Worm (Caenorhabditis elegans) whole organism, L4 larva: ENCODE data around the gene ins-22.

Experiments used
- F26F4.8 ChIP-seq: fragments of 200-800 bp; sonication (Bioruptor generic); conservative IDR thresholded peaks from 2 replicates; pipeline ENCODE4 v1.3.6; 2022; ENCODE audit warnings: missing genetic modification characterization, missing compliant biosample characterization
- F49E8.2 ChIP-seq: sonication (generic microtip); optimal IDR thresholded peaks from 2 replicates; lab custom pipeline; 2016; ENCODE audit warnings: missing compliant biosample characterization, mild to moderate bottlenecking, missing genetic modification characterization, borderline replicate concordance
- R02D3.7 ChIP-seq: fragments of 150-350 bp; sonication (generic microtip); optimal IDR thresholded peaks from 3 replicates; lab custom pipeline; 2014; ENCODE audit warnings: missing biosample characterization, missing genetic modification characterization
- T26A8.4 ChIP-seq: fragments of 200-800 bp; sonication (Bioruptor generic); IDR thresholded peaks from 2 replicates; pipeline ENCODE4 v1.3.6; 2022; ENCODE audit warnings: missing genetic modification characterization, missing compliant biosample characterization
- Y75B8A.6 ChIP-seq: fragments of 200-800 bp; sonication (Bioruptor generic); IDR thresholded peaks from 2 replicates; pipeline ENCODE4 v1.3.6; 2022; ENCODE audit warnings: missing genetic modification reagents, missing genetic modification characterization, missing compliant biosample characterization
- ZK337.2 ChIP-seq: fragments of 200-800 bp; sonication (Bioruptor generic); IDR thresholded peaks from 2 replicates; pipeline ENCODE4 v1.3.6; 2022; ENCODE audit warnings: missing genetic modification reagents, missing genetic modification characterization, missing compliant biosample characterization
- aha-1 ChIP-seq: fragments of 150-350 bp; peaks from one replicate; lab custom pipeline; 2014; ENCODE audit warnings: missing biosample characterization, missing genetic modification characterization
- aly-2 ChIP-seq: sonication (generic microtip); optimal IDR thresholded peaks from 2 replicates; lab custom pipeline; 2018; ENCODE audit warnings: missing biosample characterization, missing genetic modification characterization
- ceh-20 ChIP-seq: fragments of 200-800 bp; sonication (Bioruptor generic); IDR thresholded peaks from 2 replicates; pipeline ENCODE4 v1.3.6; 2022; ENCODE audit warnings: missing genetic modification reagents, missing genetic modification characterization, missing compliant biosample characterization
- cey-2 ChIP-seq: sonication (generic microtip); optimal IDR thresholded peaks from 3 replicates; lab custom pipeline; 2017; ENCODE audit warnings: missing genetic modification characterization, mild to moderate bottlenecking, missing compliant biosample characterization, antibody characterized with exemption, borderline replicate concordance; ENCODE audit not compliant: insufficient read depth
- ctbp-1 ChIP-seq: fragments of 200-800 bp; sonication (Bioruptor generic); IDR thresholded peaks from 2 replicates; pipeline ENCODE4 v1.3.6; 2022; ENCODE audit warnings: missing genetic modification reagents, missing genetic modification characterization, missing compliant biosample characterization
- daf-16 ChIP-seq, 3 experiments: sonication (generic microtip); optimal IDR thresholded peaks; 2 replicates each; lab custom pipeline; 2016 to 2017; ENCODE audit warnings: missing genetic modification characterization in 3 of 3, missing genetic modification reagents in 3 of 3, mild to moderate bottlenecking in 2 of 3, missing compliant biosample characterization in 2 of 3, missing biosample characterization in 1 of 3, moderate library complexity in 1 of 3
- dmd-8 ChIP-seq: fragments of 200-800 bp; sonication (Bioruptor generic); IDR thresholded peaks from 2 replicates; pipeline ENCODE4 v1.3.6; 2022; ENCODE audit warnings: missing genetic modification characterization, missing compliant biosample characterization
- duxl-1 ChIP-seq: sonication (generic microtip); optimal IDR thresholded peaks from 2 replicates; lab custom pipeline; 2016; ENCODE audit warnings: mild to moderate bottlenecking, missing genetic modification characterization, moderate library complexity, missing compliant biosample characterization; ENCODE audit not compliant: poor library complexity
- fkh-10 ChIP-seq: fragments of 150-350 bp; optimal IDR thresholded peaks from 2 replicates; lab custom pipeline; 2014; ENCODE audit warnings: missing biosample characterization, missing genetic modification reagents, missing genetic modification characterization
- fos-1 ChIP-seq: fragments of 150-350 bp; optimal IDR thresholded peaks from 2 replicates; lab custom pipeline; 2014; ENCODE audit warnings: missing biosample characterization, missing genetic modification characterization
- hif-1 ChIP-seq, 2 experiments: sonication (generic microtip); optimal IDR thresholded peaks; 2 replicates each; lab custom pipeline; 2016 to 2017; ENCODE audit warnings: missing compliant biosample characterization in 2 of 2, missing genetic modification characterization in 2 of 2, missing genetic modification reagents in 2 of 2, missing genotype in 2 of 2, mild to moderate bottlenecking in 1 of 2
- hlh-30 ChIP-seq: sonication (generic microtip); optimal IDR thresholded peaks from 2 replicates; lab custom pipeline; 2017; ENCODE audit warnings: antibody characterized with exemption, mild to moderate bottlenecking, missing genetic modification characterization, missing compliant biosample characterization; ENCODE audit not compliant: insufficient read depth
- lim-7 ChIP-seq: fragments of 200-800 bp; sonication (Bioruptor generic); IDR thresholded peaks from 2 replicates; pipeline ENCODE4 v1.3.6; 2022; ENCODE audit warnings: missing genetic modification characterization, missing compliant biosample characterization
- lin-38 ChIP-seq: fragments of 200-800 bp; sonication (Bioruptor generic); IDR thresholded peaks from 2 replicates; pipeline ENCODE4 v1.3.6; 2022; ENCODE audit warnings: missing genetic modification reagents, missing genetic modification characterization, missing compliant biosample characterization
- lir-3 ChIP-seq: sonication (generic microtip); optimal IDR thresholded peaks from 2 replicates; lab custom pipeline; 2016; ENCODE audit warnings: mild to moderate bottlenecking, missing genetic modification characterization, missing compliant biosample characterization
- madf-9 ChIP-seq: fragments of 200-800 bp; sonication (Bioruptor generic); conservative IDR thresholded peaks from 2 replicates; pipeline ENCODE4 v1.3.6; 2022; ENCODE audit warnings: missing genetic modification reagents, missing genetic modification characterization, missing compliant biosample characterization
- mep-1 ChIP-seq: fragments of 150-350 bp; sonication (generic microtip); optimal IDR thresholded peaks from 3 replicates; lab custom pipeline; 2014; ENCODE audit warnings: missing biosample characterization, missing genetic modification characterization
- nhr-11 ChIP-seq: fragments of 150-350 bp; optimal IDR thresholded peaks from 2 replicates; lab custom pipeline; 2014; ENCODE audit warnings: missing biosample characterization, missing genetic modification characterization
- nhr-111 ChIP-seq: fragments of 200-800 bp; sonication (Bioruptor generic); optimal IDR thresholded peaks from 2 replicates; lab custom pipeline; 2018; ENCODE audit warnings: mild to moderate bottlenecking, missing genetic modification characterization, missing compliant biosample characterization
- nhr-25 ChIP-seq: sonication (generic microtip); optimal IDR thresholded peaks from 2 replicates; lab custom pipeline; 2017; ENCODE audit warnings: missing genetic modification characterization, mild to moderate bottlenecking, missing compliant biosample characterization, antibody characterized with exemption, moderate library complexity, borderline replicate concordance; ENCODE audit not compliant: insufficient read depth
- nhr-41 ChIP-seq: fragments of 200-800 bp; sonication (Bioruptor generic); IDR thresholded peaks from 2 replicates; pipeline ENCODE4 v1.3.6; 2022; ENCODE audit warnings: missing genetic modification reagents, missing genetic modification characterization, missing compliant biosample characterization
- nhr-77 ChIP-seq: fragments of 150-350 bp; optimal IDR thresholded peaks from 2 replicates; lab custom pipeline; 2014; ENCODE audit warnings: missing biosample characterization, missing genetic modification characterization
- pha-4 ChIP-seq, 2 experiments: fragments of 150-350 bp in 1 of 2; fragments of 200-800 bp in 1 of 2; sonication (Bioruptor generic) in 1 of 2; IDR thresholded peaks in 1 of 2; optimal IDR thresholded peaks in 1 of 2; 2 replicates each; pipeline versions ENCODE4 v1.3.6 to Lab custom; 2014 to 2022; ENCODE audit warnings: missing genetic modification characterization in 2 of 2, missing genetic modification reagents in 2 of 2, missing biosample characterization in 1 of 2, missing compliant biosample characterization in 1 of 2
- rbr-2 ChIP-seq: sonication (generic microtip); optimal IDR thresholded peaks from 2 replicates; lab custom pipeline; 2016; ENCODE audit warnings: missing genotype, missing genetic modification characterization, missing compliant biosample characterization
- saeg-2 ChIP-seq: fragments of 200-800 bp; sonication (Bioruptor generic); IDR thresholded peaks from 2 replicates; pipeline ENCODE4 v1.3.6; 2022; ENCODE audit warnings: missing genetic modification reagents, missing genetic modification characterization, missing compliant biosample characterization
- sdz-12 ChIP-seq: fragments of 200-800 bp; sonication (Bioruptor generic); optimal IDR thresholded peaks from 2 replicates; lab custom pipeline; 2018; ENCODE audit warnings: mild to moderate bottlenecking, missing genetic modification characterization, missing compliant biosample characterization
- snpc-1.2 ChIP-seq: fragments of 200-800 bp; sonication (Bioruptor generic); IDR thresholded peaks from 2 replicates; pipeline ENCODE4 v1.3.6; 2022; ENCODE audit warnings: missing genetic modification reagents, missing genetic modification characterization, missing compliant biosample characterization
- spr-3 ChIP-seq: fragments of 200-800 bp; sonication (Bioruptor generic); optimal IDR thresholded peaks from 2 replicates; lab custom pipeline; 2018; ENCODE audit warnings: mild to moderate bottlenecking, missing genetic modification characterization, missing compliant biosample characterization
- tra-1 ChIP-seq: fragments of 200-800 bp; sonication (Bioruptor generic); IDR thresholded peaks from 2 replicates; pipeline ENCODE4 v1.3.6; 2022; ENCODE audit warnings: missing genetic modification reagents, missing genetic modification characterization, missing compliant biosample characterization
- unc-130 ChIP-seq: sonication (generic microtip); optimal IDR thresholded peaks from 2 replicates; lab custom pipeline; 2016; ENCODE audit warnings: missing genetic modification reagents, missing genetic modification characterization, missing compliant biosample characterization
- unc-62 ChIP-seq, 3 experiments: fragments of 150-350 bp in 1 of 3; sonication (generic microtip); optimal IDR thresholded peaks in 2 of 3; peaks in 1 of 3; 1 replicate in 1 of 3; 2 replicates in 2 of 3; lab custom pipeline; 2014 to 2017; ENCODE audit warnings: missing biosample characterization in 3 of 3, missing genetic modification characterization in 3 of 3, missing genetic modification reagents in 3 of 3, missing genotype in 1 of 3
- zag-1 ChIP-seq: fragments of 150-350 bp; optimal IDR thresholded peaks from 2 replicates; lab custom pipeline; 2014; ENCODE audit warnings: missing biosample characterization, missing genetic modification characterization
- zfp-2 ChIP-seq: sonication (generic microtip); optimal IDR thresholded peaks from 2 replicates; lab custom pipeline; 2016; ENCODE audit warnings: mild to moderate bottlenecking, missing genetic modification characterization, missing compliant biosample characterization
- zip-11 ChIP-seq: fragments of 200-800 bp; sonication (Bioruptor generic); IDR thresholded peaks from 2 replicates; pipeline ENCODE4 v1.3.6; 2022; ENCODE audit warnings: missing genetic modification characterization, missing compliant biosample characterization
- ztf-11 ChIP-seq: fragments of 150-350 bp; optimal IDR thresholded peaks from 2 replicates; lab custom pipeline; 2014; ENCODE audit warnings: missing biosample characterization, missing genetic modification characterization
- ztf-7 ChIP-seq: fragments of 150-350 bp; optimal IDR thresholded peaks from 2 replicates; lab custom pipeline; 2014; ENCODE audit warnings: missing biosample characterization, missing genetic modification characterization

The ins-22 gene

ce11 chrIII:10004213-10004612, 21.9 kb upstream of the ins-22 start, which contains the start of gene C05B5.11:
Gene C05B5.11, plus strand, starts transcription at chrIII:10004513.
- TF ChIP-seq duxl-1 (no peak), lin-38 (GFP tag; lab: Robert Waterston, UW) (no peak), snpc-1.2 (GFP tag; lab: Robert Waterston, UW) (no peak), R02D3.7 (tag; lab: Kevin White, UChicago) (no peak)

ce11 chrIII:10006734-10007348, 19.2 kb upstream of the ins-22 start, which contains the start of gene C05B5.8:
Gene C05B5.8, minus strand, starts transcription at chrIII:10006784.
- no peak for TF ChIP-seq tra-1 (GFP tag; lab: Robert Waterston, UW)
- peak; percentile 50 for TF ChIP-seq cey-2
- TF ChIP-seq aha-1 (tag; lab: Kevin White, UChicago), result peak; percentile 60
- TF ChIP-seq hlh-30 (tag; lab: Kevin White, UChicago), result peak; percentile 14
- no peak for TF ChIP-seq spr-3 (GFP tag; lab: Kevin White, UChicago)
- TF ChIP-seq Y75B8A.6 (GFP tag; lab: Robert Waterston, UW), result no peak
- TF ChIP-seq unc-62 (GFP tag; optimal IDR thresholded peaks at IDR 0.05 in 1 of 2; lab: Kevin White, UChicago), result peak in 1 of 2 experiments; percentile 79
- no peak for TF ChIP-seq unc-62 (tag; optimal IDR thresholded peaks at IDR 0.05; lab: Kevin White, UChicago)
- TF ChIP-seq unc-130 (GFP tag; lab: Kevin White, UChicago), result no peak
- TF ChIP-seq dmd-8, result no peak
- TF ChIP-seq aly-2, result no peak
- no peak for TF ChIP-seq ceh-20 (GFP tag; lab: Robert Waterston, UW)
- TF ChIP-seq zag-1, result no peak

- TF ChIP-seq hif-1 (tag; optimal IDR thresholded peaks at IDR 0.05; lab: Kevin White, UChicago) (no peak), fos-1 (tag; lab: Kevin White, UChicago) (no peak), F49E8.2 (tag; lab: Kevin White, UChicago) (no peak), snpc-1.2 (GFP tag; lab: Robert Waterston, UW) (no peak), F26F4.8 (GFP tag; lab: Robert Waterston, UW) (no peak), ctbp-1 (GFP tag; lab: Robert Waterston, UW) (no peak), daf-16 (GFP tag; optimal IDR thresholded peaks at IDR 0.05; lab: Kevin White, UChicago) (no peak), daf-16 (tag; optimal IDR thresholded peaks at IDR 0.05; lab: Kevin White, UChicago) (no peak), ZK337.2 (no peak), fkh-10 (GFP tag; lab: Kevin White, UChicago) (no peak), ztf-11 (tag; lab: Kevin White, UChicago) (no peak), zip-11 (GFP tag; lab: Robert Waterston, UW) (no peak), mep-1 (no peak), madf-9 (no peak), zfp-2 (tag; lab: Kevin White, UChicago) (no peak)
These were observed 16.0 kb upstream of the ins-22 start, which contains the start of gene fbxa-155 for ce11 chrIII:10010117-10010516. Gene fbxa-155, minus strand, starts transcription at chrIII:10010217.

DNA sequence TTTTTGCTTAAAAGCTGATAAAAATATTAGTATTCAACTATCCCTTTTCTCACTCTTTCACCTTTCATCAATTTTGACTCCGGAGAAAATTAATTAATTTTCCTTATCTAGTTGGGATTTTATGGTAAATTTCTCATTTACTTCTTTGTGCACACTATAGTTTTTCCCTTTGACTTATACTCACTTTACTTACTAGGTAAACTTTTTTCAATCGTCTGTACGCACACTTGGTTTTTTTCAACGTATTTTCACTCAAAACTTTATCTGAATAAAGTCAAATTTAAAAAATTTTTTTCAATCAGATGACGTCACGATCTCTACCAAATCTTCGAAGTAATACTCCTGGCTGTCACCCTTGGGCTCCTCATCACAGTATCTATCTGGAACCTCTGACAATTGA, 14.0 kb upstream of the ins-22 start, which contains the start of gene C05B5.16:
C05B5.16 (plus strand) TSS at position 301 of the 400 bp plus-strand sequence.
- TF ChIP-seq T26A8.4 (GFP tag; lab: Robert Waterston, UW) (no peak), nhr-41 (GFP tag; lab: Robert Waterston, UW) (no peak), lim-7 (GFP tag; lab: Robert Waterston, UW) (no peak), pha-4 (GFP tag; IDR thresholded peaks at IDR 0.05; lab: Robert Waterston, UW) (no peak), pha-4 (tag; optimal IDR thresholded peaks at IDR 0.05; lab: Kevin White, UChicago) (no peak), ztf-7 (tag; lab: Kevin White, UChicago) (no peak), nhr-111 (no peak), duxl-1 (no peak), nhr-11 (tag; lab: Kevin White, UChicago) (no peak), snpc-1.2 (GFP tag; lab: Robert Waterston, UW) (no peak), saeg-2 (no peak), nhr-77 (tag; lab: Kevin White, UChicago) (no peak), lir-3 (tag; lab: Kevin White, UChicago) (no peak), sdz-12 (GFP tag; lab: Kevin White, UChicago) (no peak), rbr-2 (tag; lab: Kevin White, UChicago) (no peak), nhr-25 (no peak)
